Fruit fly (Drosophila melanogaster) whole organism, embryonic: Measurements from ENCODE around the gene CG5157.

Source experiments
- Atf3 ChIP-seq: fragments of 200-800 bp; sonication (Bioruptor generic); optimal IDR thresholded peaks from 3 replicates; lab custom pipeline; 2016; ENCODE audit warnings: missing biosample characterization, missing genetic modification characterization
- B-H2 ChIP-seq: fragments of 200-800 bp; sonication (Bioruptor generic); optimal IDR thresholded peaks from 2 replicates; lab custom pipeline; 2018; ENCODE audit warnings: missing biosample characterization, mild to moderate bottlenecking, missing genetic modification characterization
- CG10209 ChIP-seq: fragments of 200-800 bp; sonication (Bioruptor generic); optimal IDR thresholded peaks from 3 replicates; lab custom pipeline; 2017; ENCODE audit warnings: missing biosample characterization, mild to moderate bottlenecking, missing genetic modification characterization, missing genetic modification reagents
- CG1024 ChIP-seq: fragments of 200-800 bp; sonication (Bioruptor generic); IDR thresholded peaks from 2 replicates; pipeline ENCODE4 v1.3.6; 2022; ENCODE audit warnings: missing biosample characterization, missing genetic modification characterization
- CG14441 ChIP-seq: fragments of 200-800 bp; sonication (Bioruptor generic); IDR thresholded peaks from 2 replicates; pipeline ENCODE4 v1.3.6; 2022; ENCODE audit warnings: missing biosample characterization, missing genetic modification characterization
- CG14965 ChIP-seq: fragments of 200-800 bp; sonication (Bioruptor generic); optimal IDR thresholded peaks from 2 replicates; lab custom pipeline; 2016; ENCODE audit warnings: missing biosample characterization, missing genetic modification characterization, borderline replicate concordance
- CG15011 ChIP-seq: fragments of 200-800 bp; sonication (Bioruptor generic); optimal IDR thresholded peaks from 3 replicates; lab custom pipeline; 2018; ENCODE audit warnings: missing biosample characterization, mild to moderate bottlenecking, missing genetic modification characterization
- CG15601 ChIP-seq: fragments of 200-800 bp; sonication (Bioruptor generic); optimal IDR thresholded peaks from 3 replicates; lab custom pipeline; 2019; ENCODE audit warnings: missing biosample characterization, mild to moderate bottlenecking, missing genetic modification characterization, moderate library complexity
- CG16863 ChIP-seq: fragments of 200-800 bp; sonication (Bioruptor generic); optimal IDR thresholded peaks from 3 replicates; lab custom pipeline; 2016; ENCODE audit warnings: missing biosample characterization, missing genetic modification characterization
- CG2875 ChIP-seq: fragments of 200-800 bp; sonication (Bioruptor generic); optimal IDR thresholded peaks from 2 replicates; lab custom pipeline; 2017; ENCODE audit warnings: missing biosample characterization, mild to moderate bottlenecking, missing genetic modification characterization, missing genetic modification reagents
- CG30403 ChIP-seq: fragments of 200-800 bp; sonication (Bioruptor generic); optimal IDR thresholded peaks from 3 replicates; lab custom pipeline; 2016; ENCODE audit warnings: missing biosample characterization, missing genetic modification characterization
- CG3065 ChIP-seq: fragments of 200-800 bp; sonication (Bioruptor generic); optimal IDR thresholded peaks from 2 replicates; lab custom pipeline; 2016; ENCODE audit warnings: missing biosample characterization, missing genetic modification characterization
- CG34376 ChIP-seq: fragments of 200-800 bp; sonication (Bioruptor generic); optimal IDR thresholded peaks from 2 replicates; lab custom pipeline; 2018; ENCODE audit warnings: missing biosample characterization, mild to moderate bottlenecking, missing genetic modification characterization
- CG4404 ChIP-seq: fragments of 200-800 bp; sonication (Bioruptor generic); IDR thresholded peaks from 2 replicates; pipeline ENCODE4 v1.3.6; 2022; ENCODE audit warnings: missing biosample characterization, missing genetic modification characterization
- CG7745 ChIP-seq: fragments of 200-800 bp; sonication (Bioruptor generic); optimal IDR thresholded peaks from 2 replicates; lab custom pipeline; 2018; ENCODE audit warnings: missing biosample characterization, mild to moderate bottlenecking, missing genetic modification characterization, moderate library complexity
- CG9932 ChIP-seq: fragments of 200-800 bp; sonication (Bioruptor generic); IDR thresholded peaks from 2 replicates; pipeline ENCODE4 v1.3.6; 2022; ENCODE audit warnings: missing biosample characterization, missing genetic modification characterization
- Camta ChIP-seq: fragments of 200-800 bp; sonication (Bioruptor generic); optimal IDR thresholded peaks from 2 replicates; lab custom pipeline; 2016; ENCODE audit warnings: missing biosample characterization, missing genetic modification characterization
- D ChIP-seq, 2 experiments: fragments of 200-800 bp in 1 of 2; fragments of >200 bp in 1 of 2; sonication (Bioruptor generic) in 1 of 2; optimal IDR thresholded peaks; 2 replicates in 1 of 2; 3 replicates in 1 of 2; lab custom pipeline; 2017; ENCODE audit warnings: mild to moderate bottlenecking in 1 of 2, missing biosample characterization in 1 of 2, missing genetic modification characterization in 1 of 2, missing genetic modification reagents in 1 of 2
- Dek ChIP-seq: fragments of 200-800 bp; sonication (Bioruptor generic); optimal IDR thresholded peaks from 3 replicates; lab custom pipeline; 2019; ENCODE audit warnings: missing biosample characterization, mild to moderate bottlenecking, missing genetic modification characterization, moderate library complexity
- Ets65A ChIP-seq: fragments of 200-800 bp; sonication (Bioruptor generic); peaks from one replicate; lab custom pipeline; 2016; ENCODE audit warnings: missing biosample characterization, missing genetic modification characterization
- Fer2 ChIP-seq: fragments of 200-800 bp; sonication (Bioruptor generic); optimal IDR thresholded peaks from 2 replicates; lab custom pipeline; 2018; ENCODE audit warnings: missing biosample characterization, mild to moderate bottlenecking, missing genetic modification characterization, moderate library complexity
- Hr3 ChIP-seq: fragments of 200-800 bp; sonication (Bioruptor generic); optimal IDR thresholded peaks from 3 replicates; lab custom pipeline; 2016; ENCODE audit warnings: missing biosample characterization, missing genetic modification characterization
- MBD-R2 ChIP-seq: fragments of 200-800 bp; sonication (Bioruptor generic); IDR thresholded peaks from 2 replicates; pipeline ENCODE4 v1.3.6; 2022; ENCODE audit warnings: missing biosample characterization, missing genetic modification characterization
- Mrtf ChIP-seq: fragments of 200-800 bp; sonication (Bioruptor generic); IDR thresholded peaks from 3 replicates; pipeline ENCODE4 v1.3.6; 2022; ENCODE audit warnings: missing biosample characterization, missing genetic modification characterization
- Ravus ChIP-seq: fragments of 200-800 bp; sonication (Bioruptor generic); IDR thresholded peaks from 2 replicates; pipeline ENCODE4 v1.3.6; 2022; ENCODE audit warnings: missing biosample characterization, missing genetic modification characterization
- YL-1 ChIP-seq: fragments of 200-800 bp; sonication (Bioruptor generic); optimal IDR thresholded peaks from 3 replicates; lab custom pipeline; 2017; ENCODE audit warnings: missing biosample characterization, mild to moderate bottlenecking, missing genetic modification characterization
- amos ChIP-seq: fragments of 200-800 bp; sonication (Bioruptor generic); IDR thresholded peaks from 2 replicates; pipeline ENCODE4 v1.3.6; 2022; ENCODE audit warnings: missing biosample characterization, missing genetic modification characterization; ENCODE audit not compliant: partially characterized antibody
- aop ChIP-seq: fragments of 200-800 bp; sonication (Bioruptor generic); IDR thresholded peaks from 2 replicates; pipeline ENCODE4 v1.3.6; 2022; ENCODE audit warnings: missing biosample characterization, missing genetic modification characterization
- bcd ChIP-seq: fragments of 200-800 bp; sonication (Bioruptor generic); optimal IDR thresholded peaks from 2 replicates; lab custom pipeline; 2017; ENCODE audit warnings: missing biosample characterization, mild to moderate bottlenecking, missing genetic modification characterization
- chn ChIP-seq: fragments of 200-800 bp; sonication (Bioruptor generic); optimal IDR thresholded peaks from 2 replicates; lab custom pipeline; 2016; ENCODE audit warnings: missing biosample characterization, missing genetic modification characterization
- dan ChIP-seq: fragments of 200-800 bp; sonication (Bioruptor generic); IDR thresholded peaks from 2 replicates; pipeline ENCODE4 v1.3.6; 2022; ENCODE audit warnings: missing biosample characterization, missing genetic modification characterization
- dati ChIP-seq: fragments of 200-800 bp; sonication (Bioruptor generic); IDR thresholded peaks from 2 replicates; pipeline ENCODE4 v1.3.6; 2022; ENCODE audit warnings: missing biosample characterization, missing genetic modification characterization
- disco-r ChIP-seq: fragments of 200-800 bp; sonication (Bioruptor generic); optimal IDR thresholded peaks from 2 replicates; lab custom pipeline; 2016; ENCODE audit warnings: missing biosample characterization, missing genetic modification characterization
- dm ChIP-seq: fragments of 200-800 bp; sonication (Bioruptor generic); optimal IDR thresholded peaks from 3 replicates; lab custom pipeline; 2016; ENCODE audit warnings: missing biosample characterization, missing genetic modification characterization
- dmrt11E ChIP-seq: fragments of 200-800 bp; sonication (Bioruptor generic); optimal IDR thresholded peaks from 3 replicates; lab custom pipeline; 2018; ENCODE audit warnings: missing biosample characterization, mild to moderate bottlenecking, missing genetic modification characterization, moderate library complexity
- gce ChIP-seq: fragments of 200-800 bp; sonication (Bioruptor generic); IDR thresholded peaks from 3 replicates; pipeline ENCODE4 v1.3.6; 2022; ENCODE audit warnings: missing biosample characterization, missing genetic modification characterization
- grau ChIP-seq: fragments of 200-800 bp; optimal IDR thresholded peaks from 3 replicates; lab custom pipeline; 2019; ENCODE audit warnings: missing biosample characterization, mild to moderate bottlenecking, missing genetic modification characterization, moderate library complexity
- h ChIP-seq: fragments of >200 bp; optimal IDR thresholded peaks from 2 replicates; lab custom pipeline; 2017
- kni ChIP-seq: fragments of 200-800 bp; sonication (Bioruptor generic); optimal IDR thresholded peaks from 3 replicates; lab custom pipeline; 2017; ENCODE audit warnings: mild to moderate bottlenecking, missing biosample characterization, missing genetic modification reagents, missing genetic modification characterization
- lbe ChIP-seq: fragments of 200-800 bp; sonication (Bioruptor generic); optimal IDR thresholded peaks from 2 replicates; lab custom pipeline; 2016; ENCODE audit warnings: missing biosample characterization, mild to moderate bottlenecking, missing genetic modification characterization
- mirr ChIP-seq: fragments of 200-800 bp; sonication (Bioruptor generic); optimal IDR thresholded peaks from 3 replicates; lab custom pipeline; 2018; ENCODE audit warnings: missing biosample characterization, mild to moderate bottlenecking, missing genetic modification characterization
- pzg ChIP-seq: fragments of 200-800 bp; sonication (Bioruptor generic); optimal IDR thresholded peaks from 3 replicates; lab custom pipeline; 2018; ENCODE audit warnings: missing biosample characterization, mild to moderate bottlenecking, missing genetic modification characterization, moderate library complexity
- rib ChIP-seq: fragments of 200-800 bp; sonication (Bioruptor generic); IDR thresholded peaks from 2 replicates; pipeline ENCODE4 v1.3.6; 2022; ENCODE audit warnings: missing biosample characterization, missing genetic modification characterization
- run ChIP-seq: fragments of 200-800 bp; sonication (Bioruptor generic); optimal IDR thresholded peaks from 3 replicates; lab custom pipeline; 2018; ENCODE audit warnings: missing biosample characterization, mild to moderate bottlenecking, missing genetic modification characterization
- sc ChIP-seq, 3 experiments: fragments of >200 bp in 2 of 3; fragments of 200-800 bp in 1 of 3; sonication (Bioruptor generic) in 1 of 3; optimal IDR thresholded peaks; 2 replicates in 2 of 3; 3 replicates in 1 of 3; lab custom pipeline; 2017; ENCODE audit warnings: mild to moderate bottlenecking in 1 of 3, missing biosample characterization in 1 of 3, missing genetic modification characterization in 1 of 3, missing genetic modification reagents in 1 of 3
- stc ChIP-seq: fragments of 200-800 bp; sonication (Bioruptor generic); IDR thresholded peaks from 2 replicates; pipeline ENCODE4 v1.3.6; 2022; ENCODE audit warnings: missing biosample characterization, missing genetic modification characterization
- vfl ChIP-seq: fragments of 200-800 bp; sonication (Bioruptor generic); optimal IDR thresholded peaks from 2 replicates; lab custom pipeline; 2016; ENCODE audit warnings: missing biosample characterization, missing genetic modification characterization
- yki ChIP-seq: fragments of >200 bp; optimal IDR thresholded peaks from 3 replicates; lab custom pipeline; 2018
- zen ChIP-seq: fragments of 200-800 bp; sonication (Bioruptor generic); optimal IDR thresholded peaks from 3 replicates; lab custom pipeline; 2018; ENCODE audit warnings: missing biosample characterization, mild to moderate bottlenecking, missing genetic modification characterization, moderate library complexity

Gene CG5157

dm6 chr3L:16164150-16165039 is 26.7 kb upstream of the CG5157 start, which contains the start of gene CG5151 (continued):
- TF ChIP-seq CG16863 (GFP tag; lab: Kevin White, UChicago), result no peak
- no peak for TF ChIP-seq dan (GFP tag; lab: Robert Waterston, UW)
- TF ChIP-seq CG9932 (GFP tag; lab: Robert Waterston, UW), result no peak
- no peak for TF ChIP-seq pzg (GFP tag; lab: Kevin White, UChicago)
- no peak for TF ChIP-seq aop
- no peak for TF ChIP-seq D (optimal IDR thresholded peaks at IDR 0.05; lab: Kevin White, UChicago)
- TF ChIP-seq D (GFP tag; optimal IDR thresholded peaks at IDR 0.05; lab: Kevin White, UChicago), result no peak
- no peak for TF ChIP-seq gce
- no peak for TF ChIP-seq chn (GFP tag; lab: Kevin White, UChicago)
- TF ChIP-seq grau, result no peak
- TF ChIP-seq Ets65A (GFP tag; lab: Kevin White, UChicago), result no peak
- peak; percentile 75 for TF ChIP-seq CG34376 (GFP tag; lab: Kevin White, UChicago)
- TF ChIP-seq CG2875 (GFP tag; lab: Kevin White, UChicago), result no peak
- no peak; the same call in 1 of the 2 replicates for TF ChIP-seq stc (GFP tag; lab: Robert Waterston, UW)
- no peak for TF ChIP-seq bcd (GFP tag; lab: Kevin White, UChicago)
- TF ChIP-seq lbe (GFP tag; lab: Kevin White, UChicago), result peak; percentile 28
- TF ChIP-seq yki (lab: Kevin White, UChicago), result peak; percentile 74
- no peak for TF ChIP-seq dm (GFP tag; lab: Kevin White, UChicago)
- no peak for TF ChIP-seq h
- TF ChIP-seq mirr (GFP tag; lab: Kevin White, UChicago), result peak; percentile 38
- no peak for TF ChIP-seq sc (optimal IDR thresholded peaks at IDR 0.05; lab: Kevin White, UChicago)
- no peak for TF ChIP-seq sc (GFP tag; optimal IDR thresholded peaks at IDR 0.05; lab: Kevin White, UChicago)
- TF ChIP-seq dmrt11E, result no peak
- TF ChIP-seq Camta (GFP tag; lab: Kevin White, UChicago), result no peak
- peak; percentile 27 for TF ChIP-seq Dek (tag; lab: Kevin White, UChicago)
- no peak for TF ChIP-seq CG30403 (GFP tag; lab: Kevin White, UChicago)
- TF ChIP-seq Fer2 (tag; lab: Kevin White, UChicago), result no peak
- TF ChIP-seq CG1024 (GFP tag; lab: Robert Waterston, UW), result no peak
- TF ChIP-seq CG15601 (tag; lab: Kevin White, UChicago), result no peak
- TF ChIP-seq CG15011 (GFP tag; lab: Kevin White, UChicago), result no peak
- TF ChIP-seq CG3065 (GFP tag; lab: Kevin White, UChicago), result no peak
- TF ChIP-seq zen (tag; lab: Kevin White, UChicago), result no peak
- TF ChIP-seq disco-r (GFP tag; lab: Kevin White, UChicago), result no peak
- peak; percentile 49 for TF ChIP-seq run (tag; lab: Kevin White, UChicago)
- peak; percentile 14 for TF ChIP-seq B-H2
- peak; percentile 45; the same call in 1 of the 2 replicates for TF ChIP-seq amos (GFP tag; lab: Robert Waterston, UW)
- TF ChIP-seq CG7745 (tag; lab: Kevin White, UChicago), result no peak
- no peak for TF ChIP-seq CG14965
- peak; percentile 61 for TF ChIP-seq rib (GFP tag; lab: Robert Waterston, UW)
- peak; percentile 30 for TF ChIP-seq kni (GFP tag; lab: Kevin White, UChicago)
- TF ChIP-seq vfl (GFP tag; lab: Kevin White, UChicago), result no peak
- no peak for TF ChIP-seq dati
- peak; percentile 51 for TF ChIP-seq YL-1 (GFP tag; lab: Kevin White, UChicago)
- TF ChIP-seq CG4404 (GFP tag; lab: Robert Waterston, UW), result no peak
- 0 out of 2 replicates have a peak, but pooled peaks have one; percentile 10 for TF ChIP-seq CG14441 (GFP tag; lab: Robert Waterston, UW)
- no peak for TF ChIP-seq Atf3 (GFP tag; lab: Kevin White, UChicago)
- TF ChIP-seq Ravus (GFP tag; lab: Robert Waterston, UW), result no peak
- TF ChIP-seq MBD-R2, result 0 out of 2 replicates have a peak, but pooled peaks have one; percentile 8
- no peak for TF ChIP-seq Mrtf (GFP tag; lab: Robert Waterston, UW)
- no peak for TF ChIP-seq CG10209 (GFP tag; lab: Kevin White, UChicago)
- TF ChIP-seq Hr3 (GFP tag; lab: Kevin White, UChicago), result no peak
